Worm (Caenorhabditis elegans) whole organism, L4/young adult: ENCODE data around the gene mltn-3.

Experiments
- W03F9.2 ChIP-seq: fragments of 150-350 bp; optimal IDR thresholded peaks from 2 replicates; lab custom pipeline; 2014; ENCODE audit warnings: missing biosample characterization, missing genetic modification characterization
- dao-5 ChIP-seq: sonication (generic microtip); optimal IDR thresholded peaks from 2 replicates; lab custom pipeline; 2016; ENCODE audit warnings: missing genotype, missing genetic modification characterization, moderate library complexity, missing compliant biosample characterization
- him-1 ChIP-seq: sonication (generic microtip); optimal IDR thresholded peaks from 2 replicates; lab custom pipeline; 2016; ENCODE audit warnings: missing genotype, missing genetic modification reagents, missing genetic modification characterization, missing compliant biosample characterization

DNA sequence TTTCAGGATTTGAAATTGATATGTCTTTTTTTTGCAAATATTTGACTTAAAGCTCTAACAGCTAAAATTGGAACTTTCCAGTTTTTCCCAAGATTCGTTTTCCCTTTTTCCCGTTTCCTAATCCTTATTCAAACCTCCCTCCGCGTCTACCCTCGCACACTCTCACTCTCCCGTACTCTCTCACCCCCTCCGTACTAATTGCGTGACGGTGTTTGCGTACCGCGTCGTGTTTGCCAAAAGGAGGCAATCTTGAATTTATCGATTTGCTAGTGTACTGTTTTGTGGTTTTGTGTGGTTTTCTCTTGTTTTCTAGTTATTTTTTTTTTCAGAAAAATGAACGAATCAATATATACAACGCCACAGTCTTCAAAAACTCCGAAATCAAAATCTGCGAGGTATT lies 7.5 kb upstream of the mltn-3 start, which contains the start of gene citk-1:
- TF ChIP-seq him-1 (peak; percentile 43), dao-5 (tag; lab: Kevin White, UChicago) (no peak), W03F9.2 (tag; lab: Kevin White, UChicago) (no peak)
